Fruit fly (Drosophila melanogaster): ENCODE measurements around the gene CG17292.

dm6 chr2L:8326414-8327271, 43.6 kb upstream of the CG17292 start:
- no peak for TF ChIP-seq Dll (GFP tag; IDR thresholded peaks at IDR 0.05; ENCODE audit: partially characterized antibody)
- TF ChIP-seq CG2120 (GFP tag; optimal IDR thresholded peaks at IDR 0.05): peak; percentile 15
- no peak for TF ChIP-seq psq (GFP tag; optimal IDR thresholded peaks at IDR 0.05)
- TF ChIP-seq CG10366 (GFP tag; IDR thresholded peaks at IDR 0.05): no peak
- TF ChIP-seq ham (GFP tag; IDR thresholded peaks at IDR 0.05): no peak
- TF ChIP-seq CG11696 (GFP tag; IDR thresholded peaks at IDR 0.05): no peak
- TF ChIP-seq NC2α (GFP tag; optimal IDR thresholded peaks at IDR 0.05): no peak
- no peak for TF ChIP-seq lola (GFP tag; optimal IDR thresholded peaks at IDR 0.05)
- TF ChIP-seq crc (GFP tag; optimal IDR thresholded peaks at IDR 0.05): no peak
- no peak for TF ChIP-seq Spps (tag; optimal IDR thresholded peaks at IDR 0.05)
- TF ChIP-seq Lhr (GFP tag; optimal IDR thresholded peaks at IDR 0.05): no peak
- TF ChIP-seq CG30020 (tag; optimal IDR thresholded peaks at IDR 0.05): no peak
